Worm (Caenorhabditis elegans) whole organism, early embryonic: ENCODE results near the gene C43F9.7.

ENCODE experiments used
- B0310.2 ChIP-seq: sonication (generic microtip); optimal IDR thresholded peaks from 2 replicates; lab custom pipeline; 2016; ENCODE audit warnings: mild to moderate bottlenecking, missing genetic modification characterization, missing compliant biosample characterization
- F13C5.2 ChIP-seq: sonication (generic microtip); optimal IDR thresholded peaks from 2 replicates; lab custom pipeline; 2017; ENCODE audit warnings: mild to moderate bottlenecking, missing genetic modification characterization, inconsistent platforms, missing compliant biosample characterization
- aly-1 ChIP-seq: sonication (generic microtip); optimal IDR thresholded peaks from 2 replicates; lab custom pipeline; 2016; ENCODE audit warnings: missing genetic modification characterization, missing compliant biosample characterization
- ama-1 ChIP-seq: fragments of 150-350 bp; optimal IDR thresholded peaks from 2 replicates; lab custom pipeline; 2014
- ceh-13 ChIP-seq: fragments of 200-800 bp; sonication (Bioruptor generic); optimal IDR thresholded peaks from 2 replicates; lab custom pipeline; 2018; ENCODE audit warnings: mild to moderate bottlenecking, missing genetic modification characterization, missing compliant biosample characterization
- ceh-36 ChIP-seq: sonication (generic microtip); optimal IDR thresholded peaks from 2 replicates; lab custom pipeline; 2016; ENCODE audit warnings: missing genetic modification characterization, inconsistent platforms, missing compliant biosample characterization
- ets-7 ChIP-seq: sonication (generic microtip); optimal IDR thresholded peaks from 2 replicates; lab custom pipeline; 2016; ENCODE audit warnings: missing genotype, missing genetic modification characterization, missing compliant biosample characterization
- flt-1 ChIP-seq: fragments of 200-800 bp; sonication (Bioruptor generic); IDR thresholded peaks from 2 replicates; pipeline ENCODE4 v1.3.6; 2022; ENCODE audit warnings: missing genetic modification characterization, missing compliant biosample characterization
- hmbx-1 ChIP-seq: sonication (generic microtip); optimal IDR thresholded peaks from 2 replicates; lab custom pipeline; 2016; ENCODE audit warnings: mild to moderate bottlenecking, missing genetic modification characterization, missing compliant biosample characterization
- hmg-4 ChIP-seq: fragments of 200-800 bp; sonication (Bioruptor generic); optimal IDR thresholded peaks from 2 replicates; lab custom pipeline; 2018; ENCODE audit warnings: mild to moderate bottlenecking, missing genetic modification characterization, missing compliant biosample characterization
- hnd-1 ChIP-seq: sonication (generic microtip); optimal IDR thresholded peaks from 2 replicates; lab custom pipeline; 2016; ENCODE audit warnings: missing genetic modification characterization, missing compliant biosample characterization
- pes-1 ChIP-seq: fragments of 200-800 bp; sonication (Bioruptor generic); IDR thresholded peaks from 2 replicates; pipeline ENCODE4 v1.3.6; 2022; ENCODE audit warnings: missing genetic modification reagents, missing genetic modification characterization, missing compliant biosample characterization
- scrt-1 ChIP-seq: fragments of 200-800 bp; sonication (Bioruptor generic); IDR thresholded peaks from 2 replicates; pipeline ENCODE4 v1.3.6; 2022; ENCODE audit warnings: missing genetic modification characterization, missing compliant biosample characterization
- sea-1 ChIP-seq: fragments of 200-800 bp; sonication (Bioruptor generic); conservative IDR thresholded peaks from 2 replicates; pipeline ENCODE4 v1.3.6; 2022; ENCODE audit warnings: missing genetic modification characterization, missing compliant biosample characterization
- tbx-11 ChIP-seq: fragments of 200-800 bp; sonication (Bioruptor generic); IDR thresholded peaks from 2 replicates; pipeline ENCODE4 v1.3.6; 2022; ENCODE audit warnings: missing genetic modification characterization, missing compliant biosample characterization
- tbx-37 ChIP-seq: fragments of 200-800 bp; sonication (Bioruptor generic); conservative IDR thresholded peaks from 2 replicates; pipeline ENCODE4 v1.3.6; 2022; ENCODE audit warnings: missing genetic modification reagents, missing genetic modification characterization, missing compliant biosample characterization
- tra-4 ChIP-seq: sonication (generic microtip); optimal IDR thresholded peaks from 2 replicates; lab custom pipeline; 2017; ENCODE audit warnings: missing genetic modification characterization, missing compliant biosample characterization

Gene C43F9.7

ce11 chrIV:10614918-10615477, 21.5 kb upstream of the C43F9.7 start, which contains the start of gene ptr-14:
ptr-14 (plus strand) TSS chrIV:10615427.
- TF ChIP-seq ets-7 (no peak), flt-1 (GFP tag; lab: Robert Waterston, UW) (no peak), tbx-37 (GFP tag; lab: Robert Waterston, UW) (no peak), B0310.2 (tag; lab: Kevin White, UChicago) (no peak), scrt-1 (GFP tag; lab: Robert Waterston, UW) (no peak), hnd-1 (tag; lab: Kevin White, UChicago) (no peak), sea-1 (GFP tag; lab: Robert Waterston, UW) (no peak), pes-1 (GFP tag; lab: Robert Waterston, UW) (no peak), hmg-4 (no peak), F13C5.2 (tag; lab: Kevin White, UChicago) (no peak), tra-4 (no peak)

- TF ChIP-seq tbx-11 (GFP tag; lab: Robert Waterston, UW) (no peak), hmbx-1 (no peak), ceh-13 (GFP tag; lab: Kevin White, UChicago) (no peak), ama-1 (lab: Kevin White, UChicago) (no peak), hmg-4 (no peak), sea-1 (GFP tag; lab: Robert Waterston, UW) (no peak), ceh-36 (tag; lab: Kevin White, UChicago) (no peak), B0310.2 (tag; lab: Kevin White, UChicago) (no peak), tra-4 (no peak), tbx-37 (GFP tag; lab: Robert Waterston, UW) (no peak), ets-7 (no peak), hnd-1 (tag; lab: Kevin White, UChicago) (no peak)
These were observed 18.8 kb upstream of the C43F9.7 start for ce11 chrIV:10612281-10612680.

- no peak for TF ChIP-seq hmg-4
- TF ChIP-seq sea-1 (GFP tag; lab: Robert Waterston, UW) = no peak
- TF ChIP-seq scrt-1 (GFP tag; lab: Robert Waterston, UW) = no peak
- no peak for TF ChIP-seq tra-4
- TF ChIP-seq tbx-37 (GFP tag; lab: Robert Waterston, UW) = no peak
- TF ChIP-seq B0310.2 (tag; lab: Kevin White, UChicago) = no peak
- no peak for TF ChIP-seq tbx-11 (GFP tag; lab: Robert Waterston, UW)
- TF ChIP-seq flt-1 (GFP tag; lab: Robert Waterston, UW) = no peak
- TF ChIP-seq ama-1 (lab: Kevin White, UChicago) = no peak
- no peak for TF ChIP-seq hmbx-1
- TF ChIP-seq ets-7 = no peak
- TF ChIP-seq ceh-13 (GFP tag; lab: Kevin White, UChicago) = no peak
These were observed 16.4 kb upstream of the C43F9.7 start for ce11 chrIV:10609920-10610319.

- TF ChIP-seq aly-1 (tag; lab: Kevin White, UChicago) = no peak
- no peak for TF ChIP-seq pes-1 (GFP tag; lab: Robert Waterston, UW)
- TF ChIP-seq tbx-37 (GFP tag; lab: Robert Waterston, UW) = no peak
- no peak for TF ChIP-seq sea-1 (GFP tag; lab: Robert Waterston, UW)
- no peak for TF ChIP-seq ceh-36 (tag; lab: Kevin White, UChicago)
- TF ChIP-seq ama-1 (lab: Kevin White, UChicago) = no peak
- no peak for TF ChIP-seq tra-4
- no peak for TF ChIP-seq ceh-13 (GFP tag; lab: Kevin White, UChicago)
- TF ChIP-seq hmbx-1 = no peak
- TF ChIP-seq hmg-4 = no peak
- TF ChIP-seq B0310.2 (tag; lab: Kevin White, UChicago) = no peak
- no peak for TF ChIP-seq hnd-1 (tag; lab: Kevin White, UChicago)
- no peak for TF ChIP-seq flt-1 (GFP tag; lab: Robert Waterston, UW)
- TF ChIP-seq scrt-1 (GFP tag; lab: Robert Waterston, UW) = no peak
- no peak for TF ChIP-seq ets-7
- no peak for TF ChIP-seq F13C5.2 (tag; lab: Kevin White, UChicago)
- TF ChIP-seq tbx-11 (GFP tag; lab: Robert Waterston, UW) = no peak
These were observed 14.8 kb upstream of the C43F9.7 start, which contains the start of gene R09H10.6 for ce11 chrIV:10608275-10608674. R09H10.6 (plus strand) TSS chrIV:10608575.

ce11 chrIV:10606575-10607080, 13.2 kb upstream of the C43F9.7 start, which contains the start of gene R09H10.3:
R09H10.3 (plus strand) TSS chrIV:10607030.
- no peak for TF ChIP-seq hnd-1 (tag; lab: Kevin White, UChicago)
- TF ChIP-seq flt-1 (GFP tag; lab: Robert Waterston, UW) = no peak
- no peak for TF ChIP-seq tbx-11 (GFP tag; lab: Robert Waterston, UW)
- TF ChIP-seq ets-7 = no peak
- TF ChIP-seq ceh-36 (tag; lab: Kevin White, UChicago) = no peak
- TF ChIP-seq hmbx-1 = no peak
- TF ChIP-seq hmg-4 = no peak
- TF ChIP-seq scrt-1 (GFP tag; lab: Robert Waterston, UW) = no peak
- TF ChIP-seq pes-1 (GFP tag; lab: Robert Waterston, UW) = no peak

- TF ChIP-seq sea-1 (GFP tag; lab: Robert Waterston, UW) = no peak
- no peak for TF ChIP-seq scrt-1 (GFP tag; lab: Robert Waterston, UW)
- no peak for TF ChIP-seq hmg-4
- no peak for TF ChIP-seq hmbx-1
- no peak for TF ChIP-seq ets-7
- TF ChIP-seq tra-4 = no peak
- no peak for TF ChIP-seq flt-1 (GFP tag; lab: Robert Waterston, UW)
- TF ChIP-seq pes-1 (GFP tag; lab: Robert Waterston, UW) = no peak
- no peak for TF ChIP-seq B0310.2 (tag; lab: Kevin White, UChicago)
- TF ChIP-seq hnd-1 (tag; lab: Kevin White, UChicago) = no peak
- no peak for TF ChIP-seq tbx-37 (GFP tag; lab: Robert Waterston, UW)
These were observed 9.2 kb upstream of the C43F9.7 start, which contains the start of gene R09H10.2 for ce11 chrIV:10602644-10603043. R09H10.2 (plus strand) TSS chrIV:10602944.

- TF ChIP-seq tbx-11 (GFP tag; lab: Robert Waterston, UW) (no peak), ets-7 (no peak), tra-4 (no peak), sea-1 (GFP tag; lab: Robert Waterston, UW) (no peak), B0310.2 (tag; lab: Kevin White, UChicago) (no peak), aly-1 (tag; lab: Kevin White, UChicago) (no peak), ceh-36 (tag; lab: Kevin White, UChicago) (no peak), tbx-37 (GFP tag; lab: Robert Waterston, UW) (no peak), scrt-1 (GFP tag; lab: Robert Waterston, UW) (no peak), F13C5.2 (tag; lab: Kevin White, UChicago) (no peak), hmg-4 (no peak), ceh-13 (GFP tag; lab: Kevin White, UChicago) (no peak), pes-1 (GFP tag; lab: Robert Waterston, UW) (no peak)
These were observed 6.5 kb upstream of the C43F9.7 start, which contains the start of gene R09H10.1 for ce11 chrIV:10599983-10600382. R09H10.1 (plus strand) TSS chrIV:10600283.
